Fruit fly (Drosophila melanogaster) whole organism, adult: ENCODE data around the gene Chro.

Source experiments
- CG11617 ChIP-seq: fragments of 200-800 bp; sonication (Bioruptor generic); optimal IDR thresholded peaks from 2 replicates; lab custom pipeline; 2017; ENCODE audit warnings: mild to moderate bottlenecking, missing biosample characterization, missing genetic modification reagents, missing genetic modification characterization
- CG12768 ChIP-seq: fragments of 200-800 bp; sonication (Bioruptor generic); optimal IDR thresholded peaks from 2 replicates; lab custom pipeline; 2017; ENCODE audit warnings: missing biosample characterization, missing genetic modification characterization, mild to moderate bottlenecking, moderate library complexity, missing genetic modification reagents
- CG14711 ChIP-seq: fragments of 200-800 bp; sonication (Bioruptor generic); optimal IDR thresholded peaks from 2 replicates; lab custom pipeline; 2018; ENCODE audit warnings: missing biosample characterization, mild to moderate bottlenecking, missing genetic modification characterization, moderate library complexity
- CG1620 ChIP-seq: fragments of 200-800 bp; sonication (Bioruptor generic); optimal IDR thresholded peaks from 2 replicates; lab custom pipeline; 2016; ENCODE audit warnings: missing biosample characterization, missing genetic modification characterization
- CG33017 ChIP-seq: fragments of 200-800 bp; sonication (Bioruptor generic); optimal IDR thresholded peaks from 2 replicates; lab custom pipeline; 2018; ENCODE audit warnings: missing biosample characterization, mild to moderate bottlenecking, missing genetic modification characterization, moderate library complexity
- CG5204 ChIP-seq: fragments of 200-800 bp; sonication (Bioruptor generic); optimal IDR thresholded peaks from 2 replicates; lab custom pipeline; 2016; ENCODE audit warnings: missing biosample characterization, missing genetic modification characterization
- CG7045 ChIP-seq: fragments of 200-800 bp; sonication (Bioruptor generic); optimal IDR thresholded peaks from 2 replicates; lab custom pipeline; 2017; ENCODE audit warnings: missing biosample characterization, mild to moderate bottlenecking, missing genetic modification characterization
- CG7101 ChIP-seq: fragments of 200-800 bp; sonication (Bioruptor generic); optimal IDR thresholded peaks from 2 replicates; lab custom pipeline; 2018; ENCODE audit warnings: missing biosample characterization, mild to moderate bottlenecking, missing genetic modification characterization, moderate library complexity
- Clk ChIP-seq: fragments of 200-800 bp; sonication (Bioruptor generic); optimal IDR thresholded peaks from 2 replicates; lab custom pipeline; 2017; ENCODE audit warnings: missing biosample characterization, missing genetic modification characterization
- Crg-1 ChIP-seq: fragments of 200-800 bp; sonication (Bioruptor generic); optimal IDR thresholded peaks from 2 replicates; lab custom pipeline; 2016; ENCODE audit warnings: missing biosample characterization, missing genetic modification characterization
- Hr96 ChIP-seq: fragments of 200-800 bp; sonication (Bioruptor generic); optimal IDR thresholded peaks from 2 replicates; lab custom pipeline; 2016; ENCODE audit warnings: missing biosample characterization, missing genetic modification characterization
- Mnt ChIP-seq: fragments of 200-800 bp; sonication (Bioruptor generic); optimal IDR thresholded peaks from 2 replicates; lab custom pipeline; 2016; ENCODE audit warnings: missing biosample characterization, mild to moderate bottlenecking, missing genetic modification characterization
- bab1 ChIP-seq: fragments of 200-800 bp; sonication (Bioruptor generic); optimal IDR thresholded peaks from 3 replicates; lab custom pipeline; 2019; ENCODE audit warnings: missing biosample characterization, mild to moderate bottlenecking, missing genetic modification characterization, moderate library complexity
- cic ChIP-seq: fragments of 200-800 bp; sonication (Bioruptor generic); optimal IDR thresholded peaks from 2 replicates; lab custom pipeline; 2017; ENCODE audit warnings: missing biosample characterization, mild to moderate bottlenecking, missing genetic modification characterization, moderate library complexity
- cnc ChIP-seq, 2 experiments: fragments of >200 bp; optimal IDR thresholded peaks; 2 replicates each; lab custom pipeline; 2017
- kay ChIP-seq: fragments of 200-800 bp; sonication (Bioruptor generic); peaks from one replicate; lab custom pipeline; 2016; ENCODE audit warnings: missing biosample characterization, missing genetic modification characterization, borderline replicate concordance
- ovo ChIP-seq: fragments of 200-800 bp; sonication (Bioruptor generic); optimal IDR thresholded peaks from 2 replicates; lab custom pipeline; 2016; ENCODE audit warnings: missing biosample characterization, missing genetic modification characterization
- pad ChIP-seq: fragments of 200-800 bp; sonication (Bioruptor generic); optimal IDR thresholded peaks from 3 replicates; lab custom pipeline; 2017; ENCODE audit warnings: missing biosample characterization, missing genetic modification characterization, mild to moderate bottlenecking, moderate library complexity, missing genetic modification reagents
- tj ChIP-seq: fragments of 200-800 bp; sonication (Bioruptor generic); optimal IDR thresholded peaks from 3 replicates; lab custom pipeline; 2017; ENCODE audit warnings: missing biosample characterization, mild to moderate bottlenecking, missing genetic modification characterization, moderate library complexity
- toe ChIP-seq: fragments of 200-800 bp; sonication (Bioruptor generic); optimal IDR thresholded peaks from 2 replicates; lab custom pipeline; 2016; ENCODE audit warnings: missing biosample characterization, missing genetic modification characterization

The Chro gene

dm6 chr3L:22837651-22838614 lies 40.9 kb downstream of the Chro start:
- TF ChIP-seq CG12768 (GFP tag; lab: Kevin White, UChicago) (peak; percentile 69), Hr96 (GFP tag; lab: Kevin White, UChicago) (peak; percentile 43), CG5204 (GFP tag; lab: Kevin White, UChicago) (no peak), CG1620 (GFP tag; lab: Kevin White, UChicago) (no peak), CG33017 (tag; lab: Kevin White, UChicago) (peak; percentile 19), pad (GFP tag; lab: Kevin White, UChicago) (peak; percentile 13), CG14711 (tag; lab: Kevin White, UChicago) (peak; percentile 42), CG7101 (no peak), CG11617 (GFP tag; lab: Kevin White, UChicago) (peak; percentile 4), CG7045 (GFP tag; lab: Kevin White, UChicago) (no peak), bab1 (GFP tag; lab: Kevin White, UChicago) (no peak), Clk (GFP tag; lab: Kevin White, UChicago) (peak; percentile 53), kay (GFP tag; lab: Kevin White, UChicago) (peak; percentile 76), Crg-1 (GFP tag; lab: Kevin White, UChicago) (no peak), tj (peak; percentile 29), ovo (no peak), cic (GFP tag; lab: Kevin White, UChicago) (peak; percentile 77), cnc (optimal IDR thresholded peaks at IDR 0.05; lab: Kevin White, UChicago) (no peak), toe (GFP tag; lab: Kevin White, UChicago) (peak; percentile 3), Mnt (GFP tag; lab: Kevin White, UChicago) (peak; percentile 23)

dm6 chr3L:22836768-22837167 lies 42.0 kb downstream of the Chro start, which contains the start of the genes CG11226 and CG45428:
TSS of gene CG11226 (plus strand) at chr3L:22837068.
TSS of gene CG45428 (minus strand) at chr3L:22837070.
- TF ChIP-seq Hr96 (GFP tag; lab: Kevin White, UChicago) (no peak), CG7101 (no peak), Mnt (GFP tag; lab: Kevin White, UChicago) (no peak), pad (GFP tag; lab: Kevin White, UChicago) (no peak), CG5204 (GFP tag; lab: Kevin White, UChicago) (no peak), kay (GFP tag; lab: Kevin White, UChicago) (no peak), Clk (GFP tag; lab: Kevin White, UChicago) (no peak), bab1 (GFP tag; lab: Kevin White, UChicago) (no peak), ovo (no peak), toe (GFP tag; lab: Kevin White, UChicago) (no peak), CG14711 (tag; lab: Kevin White, UChicago) (no peak), CG33017 (tag; lab: Kevin White, UChicago) (no peak), CG11617 (GFP tag; lab: Kevin White, UChicago) (no peak), cic (GFP tag; lab: Kevin White, UChicago) (no peak), Crg-1 (GFP tag; lab: Kevin White, UChicago) (no peak), CG1620 (GFP tag; lab: Kevin White, UChicago) (no peak), tj (no peak), CG7045 (GFP tag; lab: Kevin White, UChicago) (no peak), CG12768 (GFP tag; lab: Kevin White, UChicago) (no peak), cnc (optimal IDR thresholded peaks at IDR 0.05; lab: Kevin White, UChicago) (no peak)

- TF ChIP-seq ovo = peak; percentile 44
- TF ChIP-seq Crg-1 (GFP tag; lab: Kevin White, UChicago) = no peak
- peak; percentile 67 for TF ChIP-seq CG7045 (GFP tag; lab: Kevin White, UChicago)
- TF ChIP-seq CG5204 (GFP tag; lab: Kevin White, UChicago) = no peak
- TF ChIP-seq Hr96 (GFP tag; lab: Kevin White, UChicago) = peak; percentile 23
- TF ChIP-seq CG33017 (tag; lab: Kevin White, UChicago) = peak; percentile 53
- TF ChIP-seq toe (GFP tag; lab: Kevin White, UChicago) = no peak
- peak; percentile 5 for TF ChIP-seq CG14711 (tag; lab: Kevin White, UChicago)
- no peak for TF ChIP-seq kay (GFP tag; lab: Kevin White, UChicago)
- peak; percentile 87 for TF ChIP-seq cic (GFP tag; lab: Kevin White, UChicago)
- TF ChIP-seq Clk (GFP tag; lab: Kevin White, UChicago) = peak; percentile 75
- peak; percentile 8 for TF ChIP-seq bab1 (GFP tag; lab: Kevin White, UChicago)
- TF ChIP-seq pad (GFP tag; lab: Kevin White, UChicago) = peak; percentile 77
- TF ChIP-seq CG7101 = peak; percentile 35
- TF ChIP-seq cnc (optimal IDR thresholded peaks at IDR 0.05; lab: Kevin White, UChicago) = no peak
- peak; percentile 86 for TF ChIP-seq CG12768 (GFP tag; lab: Kevin White, UChicago)
- TF ChIP-seq CG11617 (GFP tag; lab: Kevin White, UChicago) = peak; percentile 74
- TF ChIP-seq tj = peak; percentile 71
- TF ChIP-seq CG1620 (GFP tag; lab: Kevin White, UChicago) = no peak
- TF ChIP-seq Mnt (GFP tag; lab: Kevin White, UChicago) = peak; percentile 61
These were observed 43.4 kb downstream of the Chro start, which contains the start of gene jim for dm6 chr3L:22835144-22835964. TSS of gene jim (minus strand) at chr3L:22835194.

dm6 chr3L:22830132-22830697 lies 48.6 kb downstream of the Chro start:
- TF ChIP-seq CG7045 (GFP tag; lab: Kevin White, UChicago) (no peak), Clk (GFP tag; lab: Kevin White, UChicago) (no peak), cnc (optimal IDR thresholded peaks at IDR 0.05; lab: Kevin White, UChicago) (no peak), CG14711 (tag; lab: Kevin White, UChicago) (no peak), tj (peak; percentile 98), kay (GFP tag; lab: Kevin White, UChicago) (no peak), Mnt (GFP tag; lab: Kevin White, UChicago) (no peak)
